Worm (Caenorhabditis elegans) whole organism, midembryonic: ENCODE results near the gene zim-2.

Experiments used
- T22C8.4 ChIP-seq: fragments of 200-800 bp; sonication (Bioruptor generic); IDR thresholded peaks from 2 replicates; pipeline ENCODE4 v1.3.6; 2022; ENCODE audit warnings: missing genetic modification characterization, missing compliant biosample characterization
- cog-1 ChIP-seq: sonication (generic microtip); optimal IDR thresholded peaks from 2 replicates; lab custom pipeline; 2016; ENCODE audit warnings: missing genetic modification characterization, missing compliant biosample characterization
- flt-1 ChIP-seq: fragments of 200-800 bp; sonication (Bioruptor generic); IDR thresholded peaks from 2 replicates; pipeline ENCODE4 v1.3.6; 2022; ENCODE audit warnings: missing genetic modification characterization, missing compliant biosample characterization
- klf-2 ChIP-seq: fragments of 200-800 bp; sonication (Bioruptor generic); conservative IDR thresholded peaks from 2 replicates; pipeline ENCODE4 v1.3.6; 2022; ENCODE audit warnings: missing genetic modification reagents, missing genetic modification characterization, missing compliant biosample characterization
- med-1 ChIP-seq: sonication (generic microtip); optimal IDR thresholded peaks from 2 replicates; lab custom pipeline; 2017; ENCODE audit warnings: missing genetic modification characterization, mild to moderate bottlenecking, missing compliant biosample characterization, antibody characterized with exemption, missing genetic modification reagents; ENCODE audit not compliant: insufficient read depth
- ref-1 ChIP-seq: fragments of 200-800 bp; sonication (Bioruptor generic); conservative IDR thresholded peaks from 2 replicates; pipeline ENCODE4 v1.3.6; 2022; ENCODE audit warnings: missing genetic modification reagents, missing genetic modification characterization, missing compliant biosample characterization
- tab-1 ChIP-seq: fragments of 200-800 bp; sonication (Bioruptor generic); IDR thresholded peaks from 2 replicates; pipeline ENCODE4 v1.3.6; 2022; ENCODE audit warnings: missing genetic modification characterization, missing compliant biosample characterization
- ztf-23 ChIP-seq: fragments of 200-800 bp; sonication (Bioruptor generic); IDR thresholded peaks from 2 replicates; pipeline ENCODE4 v1.3.6; 2022; ENCODE audit warnings: missing genetic modification reagents, missing genetic modification characterization, missing compliant biosample characterization
- ztf-29 ChIP-seq: fragments of 200-800 bp; sonication (Bioruptor generic); IDR thresholded peaks from 2 replicates; pipeline ENCODE4 v1.3.6; 2022; ENCODE audit warnings: missing genetic modification reagents, missing genetic modification characterization, missing compliant biosample characterization

The zim-2 gene

ce11 chrIV:10554947-10555346 is at the start of gene zim-2:
Gene zim-2 (plus strand): TSS chrIV:10555247.
- TF ChIP-seq tab-1 (GFP tag; lab: Robert Waterston, UW) (no peak), ref-1 (GFP tag; lab: Robert Waterston, UW) (no peak), med-1 (GFP tag; lab: Kevin White, UChicago) (no peak), ztf-23 (no peak), ztf-29 (GFP tag; lab: Robert Waterston, UW) (no peak), klf-2 (no peak), flt-1 (no peak), T22C8.4 (no peak), cog-1 (tag; lab: Kevin White, UChicago) (no peak)

ce11 chrIV:10506016-10506415 is 49.0 kb upstream of the zim-2 start:
- TF ChIP-seq cog-1 (tag; lab: Kevin White, UChicago) (no peak), ztf-29 (GFP tag; lab: Robert Waterston, UW) (no peak), tab-1 (GFP tag; lab: Robert Waterston, UW) (no peak), ztf-23 (no peak), med-1 (GFP tag; lab: Kevin White, UChicago) (no peak), flt-1 (no peak), ref-1 (GFP tag; lab: Robert Waterston, UW) (no peak), T22C8.4 (no peak), klf-2 (no peak)

- no peak for TF ChIP-seq ztf-23
- TF ChIP-seq tab-1 (GFP tag; lab: Robert Waterston, UW), result no peak
- no peak for TF ChIP-seq flt-1
- TF ChIP-seq ref-1 (GFP tag; lab: Robert Waterston, UW), result no peak
- no peak for TF ChIP-seq med-1 (GFP tag; lab: Kevin White, UChicago)
- TF ChIP-seq ztf-29 (GFP tag; lab: Robert Waterston, UW), result no peak
- TF ChIP-seq T22C8.4, result no peak
- TF ChIP-seq klf-2, result no peak
- TF ChIP-seq cog-1 (tag; lab: Kevin White, UChicago), result no peak
Observed at ce11 chrIV:10507586-10507985, 47.5 kb upstream of the zim-2 start.

ce11 chrIV:10511432-10511831 is 43.6 kb upstream of the zim-2 start:
- TF ChIP-seq tab-1 (GFP tag; lab: Robert Waterston, UW), result no peak
- TF ChIP-seq med-1 (GFP tag; lab: Kevin White, UChicago), result no peak
- TF ChIP-seq flt-1, result no peak
- TF ChIP-seq ref-1 (GFP tag; lab: Robert Waterston, UW), result no peak
- no peak for TF ChIP-seq klf-2
- no peak for TF ChIP-seq ztf-23
- TF ChIP-seq T22C8.4, result no peak
- TF ChIP-seq ztf-29 (GFP tag; lab: Robert Waterston, UW), result no peak
- no peak for TF ChIP-seq cog-1 (tag; lab: Kevin White, UChicago)

ce11 chrIV:10512752-10513151 is 42.3 kb upstream of the zim-2 start:
- TF ChIP-seq ztf-29 (GFP tag; lab: Robert Waterston, UW), result no peak
- no peak for TF ChIP-seq cog-1 (tag; lab: Kevin White, UChicago)
- no peak for TF ChIP-seq tab-1 (GFP tag; lab: Robert Waterston, UW)
- no peak for TF ChIP-seq ztf-23
- TF ChIP-seq T22C8.4, result no peak
- TF ChIP-seq ref-1 (GFP tag; lab: Robert Waterston, UW), result no peak
- no peak for TF ChIP-seq flt-1
- TF ChIP-seq klf-2, result no peak
- no peak for TF ChIP-seq med-1 (GFP tag; lab: Kevin White, UChicago)

ce11 chrIV:10513266-10513665 is 41.8 kb upstream of the zim-2 start:
- TF ChIP-seq ztf-29 (GFP tag; lab: Robert Waterston, UW) (no peak), klf-2 (no peak), cog-1 (tag; lab: Kevin White, UChicago) (no peak), tab-1 (GFP tag; lab: Robert Waterston, UW) (no peak), flt-1 (no peak), ref-1 (GFP tag; lab: Robert Waterston, UW) (no peak), ztf-23 (no peak), med-1 (GFP tag; lab: Kevin White, UChicago) (no peak), T22C8.4 (no peak)

ce11 chrIV:10515128-10515527 is 39.9 kb upstream of the zim-2 start, which contains the start of gene C02F4.4:
Gene C02F4.4 (minus strand): TSS chrIV:10515228.
- TF ChIP-seq ztf-29 (GFP tag; lab: Robert Waterston, UW) (no peak), T22C8.4 (no peak), flt-1 (no peak), med-1 (GFP tag; lab: Kevin White, UChicago) (no peak)

ce11 chrIV:10518652-10519051 is 36.4 kb upstream of the zim-2 start:
- TF ChIP-seq ztf-23 (no peak), ztf-29 (GFP tag; lab: Robert Waterston, UW) (no peak), tab-1 (GFP tag; lab: Robert Waterston, UW) (no peak), med-1 (GFP tag; lab: Kevin White, UChicago) (no peak), klf-2 (no peak), flt-1 (no peak), ref-1 (GFP tag; lab: Robert Waterston, UW) (no peak), T22C8.4 (no peak), cog-1 (tag; lab: Kevin White, UChicago) (no peak)

- TF ChIP-seq tab-1 (GFP tag; lab: Robert Waterston, UW), result no peak
- TF ChIP-seq cog-1 (tag; lab: Kevin White, UChicago), result no peak
- TF ChIP-seq med-1 (GFP tag; lab: Kevin White, UChicago), result no peak
- TF ChIP-seq T22C8.4, result no peak
- TF ChIP-seq ref-1 (GFP tag; lab: Robert Waterston, UW), result no peak
- no peak for TF ChIP-seq ztf-29 (GFP tag; lab: Robert Waterston, UW)
Observed at ce11 chrIV:10521106-10521505, 33.9 kb upstream of the zim-2 start, which contains the start of gene cal-4. Gene cal-4 (plus strand): TSS chrIV:10521406.

- no peak for TF ChIP-seq ref-1 (GFP tag; lab: Robert Waterston, UW)
- TF ChIP-seq ztf-23, result no peak
- no peak for TF ChIP-seq cog-1 (tag; lab: Kevin White, UChicago)
- TF ChIP-seq ztf-29 (GFP tag; lab: Robert Waterston, UW), result no peak
- TF ChIP-seq med-1 (GFP tag; lab: Kevin White, UChicago), result no peak
- TF ChIP-seq tab-1 (GFP tag; lab: Robert Waterston, UW), result no peak
- no peak for TF ChIP-seq klf-2
- TF ChIP-seq flt-1, result no peak
Observed at ce11 chrIV:10524095-10524829, 30.8 kb upstream of the zim-2 start, which contains the start of gene C02F4.5. Gene C02F4.5 (minus strand): TSS chrIV:10524145.
